Worm (Caenorhabditis elegans): ENCODE results near the gene smf-3.

Gene smf-3

ce11 chrIV:2658733-2659132, 40.1 kb downstream of the smf-3 start (continued):
- TF ChIP-seq nhr-80 (tag; optimal IDR thresholded peaks at IDR 0.05): no peak
- no peak for TF ChIP-seq dpff-1 (tag; optimal IDR thresholded peaks at IDR 0.05)
- TF ChIP-seq hrde-1 (tag; optimal IDR thresholded peaks at IDR 0.05; ENCODE audit: borderline replicate concordance): no peak
- no peak for TF ChIP-seq Y53G8AR.9 (GFP tag; conservative IDR thresholded peaks at IDR 0.05)
- TF ChIP-seq T07F8.4 (tag; optimal IDR thresholded peaks at IDR 0.05): peak; percentile 16
- TF ChIP-seq rec-8 (tag; optimal IDR thresholded peaks at IDR 0.05): peak in 1 of 2 experiments; percentile 47
- no peak for TF ChIP-seq ztf-22 (GFP tag; optimal IDR thresholded peaks at IDR 0.05)
- TF ChIP-seq Y79H2A.3 (GFP tag; conservative IDR thresholded peaks at IDR 0.05): no peak
- no peak for TF ChIP-seq ceh-91 (GFP tag; IDR thresholded peaks at IDR 0.05)
- no peak for TF ChIP-seq sdz-38 (tag; optimal IDR thresholded peaks at IDR 0.05)
- TF ChIP-seq mxl-1 (tag; optimal IDR thresholded peaks at IDR 0.05): no peak
- no peak for TF ChIP-seq rcor-1 (GFP tag; IDR thresholded peaks at IDR 0.05)
- TF ChIP-seq zim-3 (tag; optimal IDR thresholded peaks at IDR 0.05): no peak
- no peak for TF ChIP-seq unc-62 (GFP tag; optimal IDR thresholded peaks at IDR 0.05)
- TF ChIP-seq hmg-1.2 (GFP tag; IDR thresholded peaks at IDR 0.05): peak; percentile 51; the same call in 1 of the 2 replicates
- TF ChIP-seq F57C9.4 (tag; optimal IDR thresholded peaks at IDR 0.05): no peak
- no peak for TF ChIP-seq nfya-1 (tag; optimal IDR thresholded peaks at IDR 0.05; ENCODE audit: borderline replicate concordance, insufficient read depth)
- no peak for TF ChIP-seq sea-2 (GFP tag; IDR thresholded peaks at IDR 0.05)
- no peak for TF ChIP-seq ceh-100 (GFP tag; IDR thresholded peaks at IDR 0.05)
- TF ChIP-seq Y53F4B.3 (GFP tag; IDR thresholded peaks at IDR 0.05): no peak
- no peak for TF ChIP-seq Y67H2A.10 (GFP tag; conservative IDR thresholded peaks at IDR 0.05)
- peak in 1 of 2 experiments; percentile 2 for TF ChIP-seq let-607 (tag; optimal IDR thresholded peaks at IDR 0.05)
- no peak for TF ChIP-seq nhr-27 (tag; optimal IDR thresholded peaks at IDR 0.05)
- TF ChIP-seq B0336.3 (GFP tag; IDR thresholded peaks at IDR 0.05): peak; percentile 14; the same call in 1 of the 2 replicates
- no peak for TF ChIP-seq Y56A3A.18 (GFP tag; IDR thresholded peaks at IDR 0.05)
- TF ChIP-seq hlh-12 (tag; optimal IDR thresholded peaks at IDR 0.05): no peak
- TF ChIP-seq F49E8.2 (tag; optimal IDR thresholded peaks at IDR 0.05; ENCODE audit: insufficient read depth): peak; percentile 4
- peak; percentile 41 for TF ChIP-seq repo-1 (tag; optimal IDR thresholded peaks at IDR 0.05)
- TF ChIP-seq lin-35 (GFP tag; optimal IDR thresholded peaks at IDR 0.05): peak in 1 of 3 experiments; percentile 39
- TF ChIP-seq mel-28 (tag; optimal IDR thresholded peaks at IDR 0.05; ENCODE audit: borderline replicate concordance): no peak
- TF ChIP-seq egrh-3 (GFP tag; IDR thresholded peaks at IDR 0.05): no peak
- TF ChIP-seq F39B2.1 (GFP tag; IDR thresholded peaks at IDR 0.05): no peak
- no peak for TF ChIP-seq snpc-4 (GFP tag; optimal IDR thresholded peaks at IDR 0.05)
- TF ChIP-seq snpc-4 (tag; optimal IDR thresholded peaks at IDR 0.05): peak in 2 of 4 experiments; percentile 28 to 33
- TF ChIP-seq madf-8 (GFP tag; conservative IDR thresholded peaks at IDR 0.05): no peak
- TF ChIP-seq aptf-2 (GFP tag; conservative IDR thresholded peaks at IDR 0.05): no peak
- no peak for TF ChIP-seq F10E7.11 (tag; optimal IDR thresholded peaks at IDR 0.05)
- no peak for TF ChIP-seq attf-3 (GFP tag; conservative IDR thresholded peaks at IDR 0.05)
- TF ChIP-seq zfh-2 (GFP tag; conservative IDR thresholded peaks at IDR 0.05): no peak
- no peak for TF ChIP-seq akir-1 (GFP tag; optimal IDR thresholded peaks at IDR 0.05)
- TF ChIP-seq F33H1.4 (GFP tag; IDR thresholded peaks at IDR 0.05): no peak
